Fruit fly (Drosophila melanogaster) whole organism, prepupa: Measurements from ENCODE around the gene g.
A peak's percentile ranks its signal among the peaks of the same experiment; 100 is the strongest.

Experiments used
- CG10669 ChIP-seq: fragments of 200-800 bp; sonication (Bioruptor generic); optimal IDR thresholded peaks from 3 replicates; lab custom pipeline; 2018; ENCODE audit warnings: missing biosample characterization, mild to moderate bottlenecking, missing genetic modification characterization, moderate library complexity
- CG11762 ChIP-seq: fragments of 200-800 bp; sonication (Bioruptor generic); optimal IDR thresholded peaks from 3 replicates; lab custom pipeline; 2016; ENCODE audit warnings: missing biosample characterization, missing genetic modification characterization; ENCODE audit not compliant: insufficient read depth
- CG15336 ChIP-seq: fragments of 200-800 bp; sonication (Bioruptor generic); IDR thresholded peaks from 2 replicates; pipeline ENCODE4 v1.3.6; 2022; ENCODE audit warnings: missing biosample characterization, missing genetic modification characterization
- svp ChIP-seq: fragments of 200-800 bp; sonication (Bioruptor generic); peaks from one replicate; lab custom pipeline; 2016; ENCODE audit warnings: missing biosample characterization, missing genetic modification characterization
- topi ChIP-seq: fragments of 200-800 bp; sonication (Bioruptor generic); optimal IDR thresholded peaks from 3 replicates; lab custom pipeline; 2016; ENCODE audit warnings: missing biosample characterization, missing genetic modification characterization

dm6 chrX:13781739-13782502, 45.8 kb upstream of the g start, which contains the start of the genes CtsB and amrt:
- TF ChIP-seq CG11762 (GFP tag; lab: Kevin White, UChicago) (peak; percentile 53), CG15336 (peak; percentile 60; the same call in 1 of the 2 replicates), CG10669 (GFP tag; lab: Kevin White, UChicago) (peak; percentile 50), topi (GFP tag; lab: Kevin White, UChicago) (peak; percentile 63), svp (no peak)
